Fruit fly (Drosophila melanogaster) whole organism, prepupa: ENCODE data around the gene Crtc.
A peak's percentile ranks its signal among the peaks of the same experiment; 100 is the strongest.

Experiments
- CG10669 ChIP-seq: fragments of 200-800 bp; sonication (Bioruptor generic); optimal IDR thresholded peaks from 3 replicates; lab custom pipeline; 2018; ENCODE audit warnings: missing biosample characterization, mild to moderate bottlenecking, missing genetic modification characterization, moderate library complexity
- CG11294 ChIP-seq: fragments of 200-800 bp; sonication (Bioruptor generic); IDR thresholded peaks from 2 replicates; pipeline ENCODE4 v1.3.6; 2022; ENCODE audit warnings: missing biosample characterization, missing genetic modification characterization
- CG11762 ChIP-seq: fragments of 200-800 bp; sonication (Bioruptor generic); optimal IDR thresholded peaks from 3 replicates; lab custom pipeline; 2016; ENCODE audit warnings: missing biosample characterization, missing genetic modification characterization; ENCODE audit not compliant: insufficient read depth
- CG11902 ChIP-seq: fragments of 200-800 bp; sonication (Bioruptor generic); optimal IDR thresholded peaks from 3 replicates; lab custom pipeline; 2016; ENCODE audit warnings: missing biosample characterization, missing genetic modification characterization
- CG16779 ChIP-seq: fragments of 200-800 bp; sonication (Bioruptor generic); optimal IDR thresholded peaks from 3 replicates; lab custom pipeline; 2017; ENCODE audit warnings: missing biosample characterization, mild to moderate bottlenecking, missing genetic modification characterization
- CG32006 ChIP-seq: fragments of 200-800 bp; sonication (Bioruptor generic); optimal IDR thresholded peaks from 3 replicates; lab custom pipeline; 2017; ENCODE audit warnings: missing biosample characterization, mild to moderate bottlenecking, missing genetic modification characterization
- CG34406 ChIP-seq: fragments of 200-800 bp; sonication (Bioruptor generic); optimal IDR thresholded peaks from 3 replicates; lab custom pipeline; 2016; ENCODE audit warnings: missing biosample characterization, missing genetic modification characterization
- CG3919 ChIP-seq: fragments of 200-800 bp; sonication (Bioruptor generic); optimal IDR thresholded peaks from 3 replicates; lab custom pipeline; 2016; ENCODE audit warnings: missing biosample characterization, missing genetic modification characterization
- CG4318 ChIP-seq: fragments of 200-800 bp; sonication (Bioruptor generic); optimal IDR thresholded peaks from 3 replicates; lab custom pipeline; 2017; ENCODE audit warnings: missing biosample characterization, mild to moderate bottlenecking, missing genetic modification characterization
- CG6163 ChIP-seq: fragments of 200-800 bp; sonication (Bioruptor generic); IDR thresholded peaks from 3 replicates; pipeline ENCODE4 v1.3.6; 2022; ENCODE audit warnings: missing biosample characterization, missing genetic modification characterization
- CG6276 ChIP-seq: fragments of 200-800 bp; sonication (Bioruptor generic); optimal IDR thresholded peaks from 2 replicates; lab custom pipeline; 2017; ENCODE audit warnings: missing biosample characterization, mild to moderate bottlenecking, missing genetic modification characterization
- CG6792 ChIP-seq: fragments of 200-800 bp; sonication (Bioruptor generic); optimal IDR thresholded peaks from 3 replicates; lab custom pipeline; 2016; ENCODE audit warnings: missing biosample characterization, missing genetic modification characterization
- CG6808 ChIP-seq: fragments of 200-800 bp; sonication (Bioruptor generic); optimal IDR thresholded peaks from 3 replicates; lab custom pipeline; 2017; ENCODE audit warnings: missing biosample characterization, missing genetic modification characterization, mild to moderate bottlenecking, moderate library complexity, missing genetic modification reagents
- CG8119 ChIP-seq: fragments of 200-800 bp; sonication (Bioruptor generic); IDR thresholded peaks from 3 replicates; pipeline ENCODE4 v1.3.6; 2022; ENCODE audit warnings: missing biosample characterization, missing genetic modification characterization
- CG8632 ChIP-seq: fragments of 200-800 bp; sonication (Bioruptor generic); optimal IDR thresholded peaks from 3 replicates; lab custom pipeline; 2016; ENCODE audit warnings: missing biosample characterization, missing genetic modification characterization
- CG9139 ChIP-seq: fragments of 200-800 bp; sonication (Bioruptor generic); optimal IDR thresholded peaks from 3 replicates; lab custom pipeline; 2017; ENCODE audit warnings: missing biosample characterization, mild to moderate bottlenecking, missing genetic modification characterization
- Eip93F ChIP-seq: fragments of 200-800 bp; sonication (Bioruptor generic); optimal IDR thresholded peaks from 2 replicates; lab custom pipeline; 2016; ENCODE audit warnings: missing biosample characterization, mild to moderate bottlenecking, missing genetic modification characterization
- Ets21C ChIP-seq: fragments of 200-800 bp; sonication (Bioruptor generic); optimal IDR thresholded peaks from 3 replicates; lab custom pipeline; 2016; ENCODE audit warnings: missing biosample characterization, missing genetic modification characterization
- Gug ChIP-seq: fragments of 200-800 bp; sonication (Bioruptor generic); IDR thresholded peaks from 2 replicates; pipeline ENCODE4 v1.3.6; 2022; ENCODE audit warnings: missing biosample characterization, missing genetic modification characterization
- Hr38 ChIP-seq: sonication (Bioruptor generic); optimal IDR thresholded peaks from 2 replicates; lab custom pipeline; 2016; ENCODE audit warnings: missing biosample characterization, missing genetic modification characterization
- Lpt ChIP-seq: fragments of 200-800 bp; sonication (Bioruptor generic); optimal IDR thresholded peaks from 3 replicates; lab custom pipeline; 2016; ENCODE audit warnings: missing biosample characterization, missing genetic modification characterization
- Met ChIP-seq: fragments of 200-800 bp; sonication (Bioruptor generic); optimal IDR thresholded peaks from 3 replicates; lab custom pipeline; 2016; ENCODE audit warnings: missing biosample characterization, missing genetic modification characterization
- OdsH ChIP-seq: fragments of 200-800 bp; sonication (Bioruptor generic); optimal IDR thresholded peaks from 3 replicates; lab custom pipeline; 2016; ENCODE audit warnings: missing biosample characterization, missing genetic modification characterization
- Smox ChIP-seq: fragments of 200-800 bp; sonication (Bioruptor generic); optimal IDR thresholded peaks from 3 replicates; lab custom pipeline; 2016; ENCODE audit warnings: missing biosample characterization, missing genetic modification characterization
- Sox14 ChIP-seq: fragments of 200-800 bp; sonication (Bioruptor generic); optimal IDR thresholded peaks from 3 replicates; lab custom pipeline; 2016; ENCODE audit warnings: missing biosample characterization, missing genetic modification characterization
- achi ChIP-seq: fragments of 200-800 bp; sonication (Bioruptor generic); optimal IDR thresholded peaks from 3 replicates; lab custom pipeline; 2016; ENCODE audit warnings: missing biosample characterization, missing genetic modification characterization
- acj6 ChIP-seq: fragments of 200-800 bp; sonication (Bioruptor generic); optimal IDR thresholded peaks from 3 replicates; lab custom pipeline; 2016; ENCODE audit warnings: missing biosample characterization, missing genetic modification characterization
- cyc ChIP-seq: fragments of 200-800 bp; sonication (Bioruptor generic); optimal IDR thresholded peaks from 3 replicates; lab custom pipeline; 2016; ENCODE audit warnings: missing biosample characterization, missing genetic modification characterization
- dac ChIP-seq: fragments of 200-800 bp; sonication (Bioruptor generic); optimal IDR thresholded peaks from 2 replicates; lab custom pipeline; 2017; ENCODE audit warnings: missing biosample characterization, mild to moderate bottlenecking, missing genetic modification characterization
- dsx ChIP-seq: fragments of 200-800 bp; optimal IDR thresholded peaks from 3 replicates; lab custom pipeline; 2019; ENCODE audit warnings: missing biosample characterization, mild to moderate bottlenecking, missing genetic modification characterization, moderate library complexity; ENCODE audit not compliant: poor library complexity, severe bottlenecking
- esn ChIP-seq: fragments of 200-800 bp; sonication (Bioruptor generic); optimal IDR thresholded peaks from 2 replicates; lab custom pipeline; 2016; ENCODE audit warnings: missing biosample characterization, mild to moderate bottlenecking, missing genetic modification characterization, moderate library complexity
- fd59A ChIP-seq: fragments of 200-800 bp; sonication (Bioruptor generic); optimal IDR thresholded peaks from 2 replicates; lab custom pipeline; 2017; ENCODE audit warnings: missing biosample characterization, mild to moderate bottlenecking, missing genetic modification characterization, missing genetic modification reagents
- fd85E ChIP-seq: fragments of 200-800 bp; sonication (Bioruptor generic); optimal IDR thresholded peaks from 3 replicates; lab custom pipeline; 2016; ENCODE audit warnings: missing biosample characterization, missing genetic modification characterization
- fkh ChIP-seq: fragments of 200-800 bp; sonication (Bioruptor generic); optimal IDR thresholded peaks from 3 replicates; lab custom pipeline; 2017; ENCODE audit warnings: missing biosample characterization, mild to moderate bottlenecking, missing genetic modification characterization, moderate library complexity
- net ChIP-seq: fragments of 200-800 bp; sonication (Bioruptor generic); optimal IDR thresholded peaks from 3 replicates; lab custom pipeline; 2016; ENCODE audit warnings: missing biosample characterization, missing genetic modification characterization
- salr ChIP-seq, 2 experiments: fragments of 200-800 bp; sonication (Bioruptor generic); optimal IDR thresholded peaks; 3 replicates each; lab custom pipeline; 2016 to 2018; ENCODE audit warnings: missing biosample characterization in 2 of 2, missing genetic modification characterization in 2 of 2, mild to moderate bottlenecking in 1 of 2
- ss ChIP-seq, 2 experiments: fragments of 200-800 bp; sonication (Bioruptor generic); optimal IDR thresholded peaks; 2 replicates in 1 of 2; 3 replicates in 1 of 2; lab custom pipeline; 2017 to 2018; ENCODE audit warnings: mild to moderate bottlenecking in 2 of 2, missing biosample characterization in 2 of 2, missing genetic modification characterization in 2 of 2, moderate library complexity in 1 of 2
- svp ChIP-seq: fragments of 200-800 bp; sonication (Bioruptor generic); peaks from one replicate; lab custom pipeline; 2016; ENCODE audit warnings: missing biosample characterization, missing genetic modification characterization
- topi ChIP-seq: fragments of 200-800 bp; sonication (Bioruptor generic); optimal IDR thresholded peaks from 3 replicates; lab custom pipeline; 2016; ENCODE audit warnings: missing biosample characterization, missing genetic modification characterization
- vri ChIP-seq: fragments of 200-800 bp; sonication (Bioruptor generic); optimal IDR thresholded peaks from 3 replicates; lab custom pipeline; 2016; ENCODE audit warnings: missing biosample characterization, mild to moderate bottlenecking, missing genetic modification characterization

Gene Crtc

DNA sequence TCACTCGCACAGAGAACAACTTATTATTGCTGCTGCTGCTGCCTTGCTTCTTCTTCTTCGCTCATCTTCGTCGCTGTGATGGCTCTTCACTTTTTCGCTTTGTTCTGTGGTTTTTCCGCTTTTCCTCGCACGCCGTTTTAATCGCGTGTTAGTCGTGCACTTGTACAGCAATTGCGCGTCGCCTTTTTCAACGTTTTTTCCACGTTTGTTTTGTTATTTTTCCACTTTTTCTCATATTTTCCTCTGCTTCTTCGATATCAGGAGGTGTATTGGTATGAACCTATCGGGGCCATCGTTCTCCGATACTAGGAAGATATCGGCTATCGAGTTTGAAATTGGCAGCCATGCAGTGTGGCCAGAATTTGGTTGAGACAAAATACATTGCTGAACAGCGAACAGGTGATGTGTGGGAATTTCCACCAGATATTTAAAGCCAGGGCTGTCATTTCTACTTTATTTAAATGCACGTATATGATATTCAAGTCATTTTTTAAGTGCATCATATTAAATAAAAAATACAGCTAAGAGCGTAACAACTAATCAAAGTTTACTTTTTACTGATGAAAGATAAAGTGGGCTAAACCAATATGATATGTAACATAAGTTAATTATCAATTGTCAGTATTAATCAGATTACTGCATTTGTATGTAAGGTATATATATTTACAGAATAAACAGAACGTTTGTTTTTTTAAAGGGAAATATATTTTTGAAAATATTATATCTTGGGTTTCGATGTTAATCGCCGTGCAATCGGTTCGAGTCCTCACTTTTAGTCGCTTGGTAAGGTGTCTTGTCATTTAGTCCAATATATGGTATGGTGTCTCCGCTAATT lies at the start of gene Crtc (continued):
- TF ChIP-seq Lpt (GFP tag; lab: Kevin White, UChicago) (no peak), Sox14 (no peak), vri (GFP tag; lab: Kevin White, UChicago) (no peak), Met (GFP tag; lab: Kevin White, UChicago) (no peak), acj6 (GFP tag; lab: Kevin White, UChicago) (no peak), CG6792 (GFP tag; lab: Kevin White, UChicago) (no peak), svp (peak; percentile 59), esn (no peak), CG34406 (GFP tag; lab: Kevin White, UChicago) (no peak)

DNA sequence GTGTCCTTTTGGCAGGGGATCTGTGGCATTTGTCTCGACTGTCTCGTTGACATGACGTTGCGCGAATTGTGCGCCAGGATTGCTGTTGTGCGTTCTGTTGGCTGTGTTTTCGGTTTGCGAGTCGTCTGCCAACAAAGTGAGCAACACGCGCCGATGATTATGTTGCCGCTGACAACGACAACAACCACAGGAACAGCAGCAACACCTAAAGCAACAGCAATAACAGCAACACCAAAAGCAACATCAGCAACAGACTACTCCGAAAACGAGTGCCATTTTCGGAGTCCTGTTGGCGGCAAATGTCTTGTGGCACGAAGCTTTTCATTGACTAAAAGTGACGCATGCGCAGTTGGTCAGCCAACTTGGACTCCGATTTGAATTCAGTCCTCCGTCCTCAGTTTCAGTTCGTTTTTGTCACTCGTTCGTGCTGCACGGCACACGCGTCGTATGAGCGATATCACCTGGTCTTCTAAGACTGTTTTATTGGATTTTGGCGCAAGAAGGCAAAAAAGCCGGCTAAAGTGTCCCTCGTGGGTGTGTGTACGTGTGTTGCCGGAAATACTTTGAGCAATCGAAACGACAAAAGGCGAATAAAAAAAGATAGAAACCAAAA lies 20.7 kb upstream of the Crtc start, which contains the start of gene Ccn:
TSS of gene Ccn (plus strand) at position 437 of the 613 bp plus-strand sequence.
- no peak for TF ChIP-seq esn
- no peak for TF ChIP-seq CG6163
- no peak for TF ChIP-seq svp
- TF ChIP-seq achi, result no peak
- TF ChIP-seq OdsH (GFP tag; lab: Kevin White, UChicago), result no peak
- no peak for TF ChIP-seq CG8632 (GFP tag; lab: Kevin White, UChicago)
- no peak for TF ChIP-seq cyc (GFP tag; lab: Kevin White, UChicago)
- TF ChIP-seq CG3919 (GFP tag; lab: Kevin White, UChicago), result no peak

DNA sequence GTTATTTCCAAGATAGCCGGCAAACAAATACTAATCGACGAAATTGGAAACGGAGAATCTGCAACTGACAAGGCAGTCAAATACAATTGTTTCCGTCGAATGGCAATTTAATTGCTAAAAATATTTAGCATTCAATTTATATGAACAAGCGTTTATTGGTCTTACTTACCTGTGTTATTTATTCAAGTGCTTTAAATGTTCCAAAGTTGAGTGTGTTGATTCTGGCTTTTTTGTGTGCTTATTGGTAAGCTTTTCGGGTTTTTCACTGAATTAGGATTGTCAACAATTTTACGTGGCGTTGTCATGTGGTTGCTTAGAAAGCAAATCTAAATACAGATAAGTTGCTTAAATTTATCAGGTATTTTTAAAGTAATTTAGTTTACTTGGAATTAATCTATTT lies 2.7 kb upstream of the Crtc start:
- TF ChIP-seq svp, result no peak
- TF ChIP-seq fkh (GFP tag; lab: Kevin White, UChicago), result peak; percentile 51

DNA sequence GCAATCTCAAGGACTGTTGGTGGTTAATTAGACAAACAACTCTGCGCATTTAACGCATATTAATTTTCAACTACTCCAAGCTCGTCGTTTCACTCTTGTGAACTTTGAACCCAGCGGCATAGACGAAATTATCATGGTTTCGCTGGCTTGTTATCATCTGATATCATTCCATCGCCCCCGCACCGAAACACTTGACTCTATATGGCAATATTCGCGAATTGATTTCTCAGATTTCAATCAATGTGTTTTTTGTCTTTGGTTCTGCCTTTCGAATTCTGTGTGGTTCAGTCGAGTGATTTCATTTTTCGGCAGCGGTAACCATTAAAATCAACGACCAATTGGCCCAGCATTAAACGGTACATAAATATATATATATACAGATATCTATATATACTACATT lies 2.3 kb upstream of the Crtc start, which contains the start of gene CG34251:
TSS of gene CG34251 (plus strand) at position 301 of the 400 bp plus-strand sequence.
- TF ChIP-seq salr (GFP tag; optimal IDR thresholded peaks at IDR 0.05; lab: Kevin White, UChicago) (no peak), CG3919 (GFP tag; lab: Kevin White, UChicago) (no peak), CG9139 (GFP tag; lab: Kevin White, UChicago) (no peak), fd85E (GFP tag; lab: Kevin White, UChicago) (no peak), net (GFP tag; lab: Kevin White, UChicago) (no peak), CG11294 (GFP tag; lab: Robert Waterston, UW) (no peak), esn (no peak), CG6163 (no peak), Hr38 (GFP tag; lab: Kevin White, UChicago) (no peak), CG34406 (GFP tag; lab: Kevin White, UChicago) (no peak), fd59A (GFP tag; lab: Kevin White, UChicago) (no peak), CG6808 (GFP tag; lab: Kevin White, UChicago) (no peak), Ets21C (GFP tag; lab: Kevin White, UChicago) (no peak), Met (GFP tag; lab: Kevin White, UChicago) (no peak), ss (GFP tag; optimal IDR thresholded peaks at IDR 0.05; lab: Kevin White, UChicago) (no peak), Smox (GFP tag; lab: Kevin White, UChicago) (no peak), CG11902 (GFP tag; lab: Kevin White, UChicago) (no peak)

DNA sequence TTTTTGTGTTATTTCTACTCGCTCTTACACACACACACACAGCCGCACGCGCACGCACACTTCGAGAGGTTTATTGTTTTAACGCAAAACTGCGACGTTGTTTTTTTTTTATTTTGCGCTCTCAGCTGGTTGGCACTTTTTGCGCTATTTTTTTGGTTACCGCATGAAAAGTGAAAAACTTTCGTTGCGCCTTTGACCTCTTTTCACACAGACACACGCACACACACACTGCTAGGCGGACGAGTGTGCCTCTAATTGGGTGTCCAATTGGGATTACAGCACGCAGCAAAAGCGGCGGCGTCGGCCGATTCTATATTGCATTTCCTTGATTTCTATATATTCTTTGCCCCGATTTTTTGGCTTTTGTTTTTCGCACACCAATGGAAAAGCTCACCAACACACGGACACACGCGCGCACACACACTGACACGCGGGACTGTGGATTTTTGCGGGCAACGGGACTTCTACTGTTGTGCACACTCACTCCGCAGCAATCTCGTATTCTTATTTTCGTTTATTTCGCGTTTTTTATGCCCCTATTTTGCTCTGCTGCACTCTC lies 569 bp downstream of the Crtc start:
- TF ChIP-seq Gug (GFP tag; lab: Robert Waterston, UW), result no peak
- no peak for TF ChIP-seq CG9139 (GFP tag; lab: Kevin White, UChicago)
- peak; percentile 41 for TF ChIP-seq CG6276
- no peak for TF ChIP-seq CG4318 (GFP tag; lab: Kevin White, UChicago)
- no peak for TF ChIP-seq CG6808 (GFP tag; lab: Kevin White, UChicago)
- TF ChIP-seq Hr38 (GFP tag; lab: Kevin White, UChicago), result no peak
- TF ChIP-seq CG8119 (GFP tag; lab: Robert Waterston, UW), result peak; percentile 59; the same call in 2 of the 3 replicates
- peak; percentile 24 for TF ChIP-seq vri (GFP tag; lab: Kevin White, UChicago)
- peak; percentile 29 for TF ChIP-seq CG32006
- no peak for TF ChIP-seq Eip93F (GFP tag; lab: Kevin White, UChicago)
- peak in 1 of 2 experiments; percentile 34 for TF ChIP-seq ss (GFP tag; optimal IDR thresholded peaks at IDR 0.05; lab: Kevin White, UChicago)
- TF ChIP-seq CG10669 (GFP tag; lab: Kevin White, UChicago), result no peak
- no peak for TF ChIP-seq dsx (GFP tag; lab: Kevin White, UChicago)
- TF ChIP-seq dac, result no peak
- no peak for TF ChIP-seq CG16779 (tag; lab: Kevin White, UChicago)
- no peak for TF ChIP-seq cyc (GFP tag; lab: Kevin White, UChicago)
- peak; percentile 3 for TF ChIP-seq topi
- no peak for TF ChIP-seq CG11762 (GFP tag; lab: Kevin White, UChicago)
